Fruit fly (Drosophila melanogaster) whole organism, wandering third instar larva: ENCODE measurements around the gene Acbp2.
A peak's percentile ranks its signal among the peaks of the same experiment; 100 is the strongest.

Source experiments
- Abd-B ChIP-seq: fragments of >200 bp; optimal IDR thresholded peaks from 2 replicates; lab custom pipeline; 2017; ENCODE audit warnings: missing biosample characterization, missing genetic modification characterization
- CG32264 ChIP-seq: fragments of 200-800 bp; sonication (Bioruptor generic); optimal IDR thresholded peaks from 2 replicates; lab custom pipeline; 2016; ENCODE audit warnings: missing biosample characterization, missing genetic modification characterization
- CrebA ChIP-seq: fragments of 200-800 bp; sonication (Bioruptor generic); optimal IDR thresholded peaks from 2 replicates; lab custom pipeline; 2016; ENCODE audit warnings: missing biosample characterization, mild to moderate bottlenecking, missing genetic modification characterization, borderline replicate concordance
- Dfd ChIP-seq: fragments of >200 bp; optimal IDR thresholded peaks from 2 replicates; lab custom pipeline; 2017; ENCODE audit warnings: missing biosample characterization, missing genetic modification characterization
- Dif ChIP-seq: fragments of 200-275, 200-300 bp; sonication (Bioruptor generic); optimal IDR thresholded peaks from 2 replicates; lab custom pipeline; 2018; ENCODE audit warnings: missing biosample characterization, missing genetic modification characterization; ENCODE audit not compliant: partially characterized antibody
- HLH106 ChIP-seq: fragments of 200-800 bp; optimal IDR thresholded peaks from 3 replicates; lab custom pipeline; 2019; ENCODE audit warnings: missing biosample characterization, mild to moderate bottlenecking, missing genetic modification characterization, moderate library complexity
- Hnf4 ChIP-seq: fragments of 200-800 bp; sonication (Bioruptor generic); optimal IDR thresholded peaks from 2 replicates; lab custom pipeline; 2016; ENCODE audit warnings: missing biosample characterization, mild to moderate bottlenecking, missing genetic modification characterization
- Hr78 ChIP-seq: fragments of >200 bp; optimal IDR thresholded peaks from 2 replicates; lab custom pipeline; 2017; ENCODE audit warnings: missing biosample characterization, missing genetic modification characterization
- Hr83 ChIP-seq: fragments of 200-300 bp; sonication (Bioruptor generic); optimal IDR thresholded peaks from 2 replicates; lab custom pipeline; 2016; ENCODE audit warnings: missing biosample characterization, mild to moderate bottlenecking, missing genetic modification characterization, moderate library complexity; ENCODE audit not compliant: poor library complexity, severe bottlenecking
- Jra ChIP-seq: sonication (Bioruptor generic); optimal IDR thresholded peaks from 2 replicates; lab custom pipeline; 2016; ENCODE audit warnings: missing biosample characterization, missing genetic modification characterization
- Mio ChIP-seq: sonication (Bioruptor generic); optimal IDR thresholded peaks from 2 replicates; lab custom pipeline; 2016; ENCODE audit warnings: missing biosample characterization, missing genetic modification characterization
- Myc ChIP-seq: fragments of >200 bp; optimal IDR thresholded peaks from 2 replicates; lab custom pipeline; 2017
- N ChIP-seq: fragments of >200 bp; optimal IDR thresholded peaks from 2 replicates; lab custom pipeline; 2018; ENCODE audit warnings: missing biosample characterization, missing external identifiers, missing genetic modification characterization
- OdsH ChIP-seq: fragments of 200-800 bp; sonication (Bioruptor generic); optimal IDR thresholded peaks from 2 replicates; lab custom pipeline; 2016; ENCODE audit warnings: missing biosample characterization, mild to moderate bottlenecking, missing genetic modification characterization
- Rel ChIP-seq, 2 experiments: fragments of 200-800 bp; sonication (Bioruptor generic) in 1 of 2; optimal IDR thresholded peaks; 2 replicates in 1 of 2; 3 replicates in 1 of 2; lab custom pipeline; 2016 to 2019; ENCODE audit warnings: mild to moderate bottlenecking in 2 of 2, missing biosample characterization in 2 of 2, missing genetic modification characterization in 2 of 2, moderate library complexity in 1 of 2
- Vsx2 ChIP-seq: fragments of 200-300, 225-300 bp; sonication (Bioruptor generic); optimal IDR thresholded peaks from 2 replicates; lab custom pipeline; 2018; ENCODE audit warnings: missing biosample characterization, missing genetic modification characterization; ENCODE audit not compliant: partially characterized antibody
- br ChIP-seq: fragments of 200-800 bp; sonication (Bioruptor generic); optimal IDR thresholded peaks from 2 replicates; lab custom pipeline; 2016; ENCODE audit warnings: missing biosample characterization, missing genetic modification characterization
- brk ChIP-seq: fragments of 200-800 bp; sonication (Bioruptor generic); optimal IDR thresholded peaks from 2 replicates; lab custom pipeline; 2016; ENCODE audit warnings: missing biosample characterization, mild to moderate bottlenecking, missing genetic modification characterization
- dl ChIP-seq, 2 experiments: fragments of 175-275, 200-275 bp in 1 of 2; fragments of 200-275 bp in 1 of 2; sonication (Bioruptor generic); optimal IDR thresholded peaks; lab custom pipeline; 2018; ENCODE audit warnings: mild to moderate bottlenecking in 2 of 2, missing biosample characterization in 2 of 2, missing genetic modification characterization in 2 of 2, moderate library complexity in 2 of 2; ENCODE audit not compliant: partially characterized antibody in 2 of 2, insufficient read depth in 1 of 2
- dmrt93B ChIP-seq: fragments of 200-800 bp; sonication (Bioruptor generic); optimal IDR thresholded peaks from 2 replicates; lab custom pipeline; 2018; ENCODE audit warnings: missing biosample characterization, mild to moderate bottlenecking, missing genetic modification characterization
- dsf ChIP-seq: sonication (Bioruptor generic); optimal IDR thresholded peaks from 2 replicates; lab custom pipeline; 2016; ENCODE audit warnings: missing biosample characterization, missing genetic modification characterization, borderline replicate concordance
- ey ChIP-seq: fragments of 200-800 bp; sonication (Bioruptor generic); optimal IDR thresholded peaks from 2 replicates; lab custom pipeline; 2016; ENCODE audit warnings: missing biosample characterization, missing genetic modification characterization
- foxo ChIP-seq, 2 experiments: fragments of 200-800 bp; sonication (Bioruptor generic); optimal IDR thresholded peaks; 2 replicates in 1 of 2; 3 replicates in 1 of 2; lab custom pipeline; 2016 to 2017; ENCODE audit warnings: missing biosample characterization in 2 of 2, missing genetic modification characterization in 2 of 2
- fru ChIP-seq: fragments of 200-800 bp; sonication (Bioruptor generic); optimal IDR thresholded peaks from 3 replicates; lab custom pipeline; 2016; ENCODE audit warnings: missing biosample characterization, mild to moderate bottlenecking, missing genetic modification characterization
- h ChIP-seq: fragments of 200-800 bp; sonication (Bioruptor generic); optimal IDR thresholded peaks from 3 replicates; lab custom pipeline; 2016; ENCODE audit warnings: missing biosample characterization, mild to moderate bottlenecking, missing genetic modification characterization
- jim ChIP-seq: fragments of 175-275, 200-325 bp; sonication (Bioruptor generic); optimal IDR thresholded peaks from 2 replicates; lab custom pipeline; 2016; ENCODE audit warnings: missing biosample characterization, mild to moderate bottlenecking, missing genetic modification characterization
- lola ChIP-seq: fragments of >200 bp; optimal IDR thresholded peaks from 2 replicates; lab custom pipeline; 2017; ENCODE audit warnings: missing biosample characterization, missing genetic modification characterization
- pan ChIP-seq: fragments of >200 bp; optimal IDR thresholded peaks from 2 replicates; lab custom pipeline; 2017
- psq ChIP-seq: fragments of 200-800 bp; sonication (Bioruptor generic); optimal IDR thresholded peaks from 3 replicates; lab custom pipeline; 2017; ENCODE audit warnings: missing biosample characterization, mild to moderate bottlenecking, missing genetic modification characterization, moderate library complexity
- rgr ChIP-seq: fragments of 200-800 bp; sonication (Bioruptor generic); optimal IDR thresholded peaks from 3 replicates; lab custom pipeline; 2016; ENCODE audit warnings: missing biosample characterization, mild to moderate bottlenecking, missing genetic modification characterization
- sage ChIP-seq: fragments of 200-800 bp; sonication (Bioruptor generic); optimal IDR thresholded peaks from 2 replicates; lab custom pipeline; 2016; ENCODE audit warnings: missing biosample characterization, mild to moderate bottlenecking, missing genetic modification characterization
- sv ChIP-seq: fragments of 200-800 bp; sonication (Bioruptor generic); optimal IDR thresholded peaks from 3 replicates; lab custom pipeline; 2016; ENCODE audit warnings: missing biosample characterization, missing genetic modification characterization
- tai ChIP-seq: sonication (Bioruptor generic); optimal IDR thresholded peaks from 2 replicates; lab custom pipeline; 2016; ENCODE audit warnings: missing biosample characterization, missing genetic modification characterization
- usp ChIP-seq: fragments of >200 bp; optimal IDR thresholded peaks from 2 replicates; lab custom pipeline; 2017; ENCODE audit warnings: missing biosample characterization, missing genetic modification characterization
- woc ChIP-seq: sonication (Bioruptor generic); optimal IDR thresholded peaks from 2 replicates; lab custom pipeline; 2016; ENCODE audit warnings: missing biosample characterization, mild to moderate bottlenecking, missing genetic modification characterization

The Acbp2 gene

dm6 chr3L:7131447-7131983 lies at the start of gene Acbp2:
TSS of gene Acbp2 (plus strand) at chr3L:7131863.
- peak; percentile 15 for TF ChIP-seq h (GFP tag; lab: Kevin White, UChicago)
- TF ChIP-seq HLH106 (tag; lab: Kevin White, UChicago) = no peak
- no peak for TF ChIP-seq fru (GFP tag; lab: Kevin White, UChicago)
- TF ChIP-seq dsf (GFP tag; lab: Kevin White, UChicago) = no peak
- no peak for TF ChIP-seq Mio (GFP tag; lab: Kevin White, UChicago)
- TF ChIP-seq Dfd (GFP tag; lab: Kevin White, UChicago) = no peak
- peak in 1 of 2 experiments; percentile 30 for TF ChIP-seq dl (GFP tag; optimal IDR thresholded peaks at IDR 0.05; lab: Kevin White, UChicago; ENCODE audit: insufficient read depth in 1 of 2, partially characterized antibody in 2 of 2)
- TF ChIP-seq pan (lab: Kevin White, UChicago) = no peak
- no peak for TF ChIP-seq Hnf4 (GFP tag; lab: Kevin White, UChicago)
- no peak for TF ChIP-seq sage (GFP tag; lab: Kevin White, UChicago)
- TF ChIP-seq CG32264 (GFP tag; lab: Kevin White, UChicago) = no peak
- no peak for TF ChIP-seq foxo (GFP tag; optimal IDR thresholded peaks at IDR 0.05; lab: Kevin White, UChicago)
- no peak for TF ChIP-seq Dif (GFP tag; lab: Kevin White, UChicago)
- TF ChIP-seq ey (GFP tag; lab: Kevin White, UChicago) = no peak
- no peak for TF ChIP-seq sv (GFP tag; lab: Kevin White, UChicago)
- no peak for TF ChIP-seq Hr83 (GFP tag; lab: Kevin White, UChicago)
- no peak for TF ChIP-seq Hr78 (GFP tag; lab: Kevin White, UChicago)
- peak; percentile 30 for TF ChIP-seq CrebA (GFP tag; lab: Kevin White, UChicago)
- TF ChIP-seq Vsx2 (GFP tag; lab: Kevin White, UChicago) = no peak
- no peak for TF ChIP-seq jim (GFP tag; lab: Kevin White, UChicago)
- TF ChIP-seq Rel (GFP tag; optimal IDR thresholded peaks at IDR 0.05; lab: Kevin White, UChicago) = no peak
- TF ChIP-seq Rel (tag; optimal IDR thresholded peaks at IDR 0.05; lab: Kevin White, UChicago) = no peak
- TF ChIP-seq br (GFP tag; lab: Kevin White, UChicago) = no peak
- no peak for TF ChIP-seq woc (GFP tag; lab: Kevin White, UChicago)

dm6 chr3L:7082168-7082567 lies 49.5 kb upstream of the Acbp2 start:
- TF ChIP-seq Rel (GFP tag; optimal IDR thresholded peaks at IDR 0.05; lab: Kevin White, UChicago) (no peak), Rel (tag; optimal IDR thresholded peaks at IDR 0.05; lab: Kevin White, UChicago) (no peak), Myc (lab: Kevin White, UChicago) (no peak), brk (no peak), CrebA (GFP tag; lab: Kevin White, UChicago) (no peak), Jra (GFP tag; lab: Kevin White, UChicago) (no peak), dmrt93B (GFP tag; lab: Kevin White, UChicago) (no peak), tai (GFP tag; lab: Kevin White, UChicago) (no peak), N (GFP tag; lab: Kevin White, UChicago) (no peak), psq (GFP tag; lab: Kevin White, UChicago) (no peak), Vsx2 (GFP tag; lab: Kevin White, UChicago) (no peak), sv (GFP tag; lab: Kevin White, UChicago) (no peak), jim (GFP tag; lab: Kevin White, UChicago) (no peak), HLH106 (tag; lab: Kevin White, UChicago) (no peak), lola (GFP tag; lab: Kevin White, UChicago) (no peak), foxo (GFP tag; optimal IDR thresholded peaks at IDR 0.05; lab: Kevin White, UChicago) (no peak), h (GFP tag; lab: Kevin White, UChicago) (no peak), Hr78 (GFP tag; lab: Kevin White, UChicago) (no peak), rgr (GFP tag; lab: Kevin White, UChicago) (no peak), usp (GFP tag; lab: Kevin White, UChicago) (no peak)

dm6 chr3L:7086093-7086492 lies 45.6 kb upstream of the Acbp2 start:
- TF ChIP-seq tai (GFP tag; lab: Kevin White, UChicago) = no peak
- no peak for TF ChIP-seq usp (GFP tag; lab: Kevin White, UChicago)
- no peak for TF ChIP-seq psq (GFP tag; lab: Kevin White, UChicago)
- TF ChIP-seq Jra (GFP tag; lab: Kevin White, UChicago) = no peak
- no peak for TF ChIP-seq Dfd (GFP tag; lab: Kevin White, UChicago)
- TF ChIP-seq Hr78 (GFP tag; lab: Kevin White, UChicago) = no peak
- TF ChIP-seq sage (GFP tag; lab: Kevin White, UChicago) = no peak
- no peak for TF ChIP-seq OdsH
- TF ChIP-seq HLH106 (tag; lab: Kevin White, UChicago) = no peak
- no peak for TF ChIP-seq jim (GFP tag; lab: Kevin White, UChicago)
- no peak for TF ChIP-seq Abd-B (GFP tag; lab: Kevin White, UChicago)
- TF ChIP-seq woc (GFP tag; lab: Kevin White, UChicago) = no peak
- TF ChIP-seq h (GFP tag; lab: Kevin White, UChicago) = no peak
- no peak for TF ChIP-seq Hnf4 (GFP tag; lab: Kevin White, UChicago)
- no peak for TF ChIP-seq fru (GFP tag; lab: Kevin White, UChicago)
- no peak for TF ChIP-seq rgr (GFP tag; lab: Kevin White, UChicago)
- TF ChIP-seq sv (GFP tag; lab: Kevin White, UChicago) = no peak
